Fruit fly (Drosophila melanogaster): Measurements from ENCODE around the gene Septin2.

Septin2 gene

dm6 chr3R:20567507-20568222, 20.5 kb downstream of the Septin2 start (continued):
- TF ChIP-seq CG10274 (GFP tag; optimal IDR thresholded peaks at IDR 0.05) (no peak), Scr (GFP tag; IDR thresholded peaks at IDR 0.05; ENCODE audit: partially characterized antibody) (no peak), CG7745 (tag; optimal IDR thresholded peaks at IDR 0.05) (no peak), Hr78 (GFP tag; optimal IDR thresholded peaks at IDR 0.05) (peak in 1 of 2 experiments; percentile 28), lbe (GFP tag; optimal IDR thresholded peaks at IDR 0.05) (no peak), oc (tag; optimal IDR thresholded peaks at IDR 0.05) (peak; percentile 4), ken (GFP tag; IDR thresholded peaks at IDR 0.05) (no peak), dysf (GFP tag; IDR thresholded peaks at IDR 0.05) (no peak), CG9215 (GFP tag; IDR thresholded peaks at IDR 0.05) (no peak), CG14050 (GFP tag; IDR thresholded peaks at IDR 0.05) (no peak), CG4707 (GFP tag; optimal IDR thresholded peaks at IDR 0.05) (no peak), luna (GFP tag; optimal IDR thresholded peaks at IDR 0.05) (no peak), CG8089 (GFP tag; optimal IDR thresholded peaks at IDR 0.05) (no peak), cad (GFP tag; optimal IDR thresholded peaks at IDR 0.05) (no peak), amos (GFP tag; IDR thresholded peaks at IDR 0.05; ENCODE audit: partially characterized antibody) (no peak), cg (GFP tag; optimal IDR thresholded peaks at IDR 0.05) (no peak), CG13624 (GFP tag; optimal IDR thresholded peaks at IDR 0.05) (no peak), Optix (GFP tag; IDR thresholded peaks at IDR 0.05) (no peak), Trl (optimal IDR thresholded peaks at IDR 0.05) (no peak), Trl (GFP tag; optimal IDR thresholded peaks at IDR 0.05) (no peak), sens (GFP tag) (peak; percentile 37), HLHmδ (GFP tag; optimal IDR thresholded peaks at IDR 0.05) (no peak), gem (tag; optimal IDR thresholded peaks at IDR 0.05) (no peak), CG7556 (GFP tag; optimal IDR thresholded peaks at IDR 0.05) (no peak), esg (GFP tag; conservative IDR thresholded peaks at IDR 0.05) (no peak), twi (tag; optimal IDR thresholded peaks at IDR 0.05) (peak; percentile 41), Blimp-1 (GFP tag; optimal IDR thresholded peaks at IDR 0.05) (peak; percentile 10), CG7987 (GFP tag; optimal IDR thresholded peaks at IDR 0.05) (no peak), D19B (GFP tag; optimal IDR thresholded peaks at IDR 0.05) (no peak), p53 (GFP tag; optimal IDR thresholded peaks at IDR 0.05) (no peak), CG15514 (GFP tag; optimal IDR thresholded peaks at IDR 0.05) (no peak), CG14860 (GFP tag; IDR thresholded peaks at IDR 0.05; ENCODE audit: partially characterized antibody) (no peak), CG15011 (GFP tag; optimal IDR thresholded peaks at IDR 0.05) (no peak), ftz-f1 (GFP tag; optimal IDR thresholded peaks at IDR 0.05) (no peak), ATbp (GFP tag; optimal IDR thresholded peaks at IDR 0.05) (no peak), CG15479 (GFP tag; optimal IDR thresholded peaks at IDR 0.05) (no peak), CG3847 (GFP tag; IDR thresholded peaks at IDR 0.05) (no peak), Dek (tag; optimal IDR thresholded peaks at IDR 0.05) (no peak), Ets65A (GFP tag) (peak; percentile 8), CG7372 (GFP tag; IDR thresholded peaks at IDR 0.05) (no peak), CG5180 (GFP tag; optimal IDR thresholded peaks at IDR 0.05) (no peak), CG13775 (GFP tag; optimal IDR thresholded peaks at IDR 0.05) (no peak), CG14667 (GFP tag; IDR thresholded peaks at IDR 0.05) (no peak), CG10462 (GFP tag; optimal IDR thresholded peaks at IDR 0.05) (no peak), CG8924 (tag; optimal IDR thresholded peaks at IDR 0.05) (no peak), caup (GFP tag; optimal IDR thresholded peaks at IDR 0.05; ENCODE audit: severe bottlenecking) (no peak), cato (GFP tag; optimal IDR thresholded peaks at IDR 0.05; ENCODE audit: borderline replicate concordance) (no peak), org-1 (GFP tag; optimal IDR thresholded peaks at IDR 0.05) (no peak), hb (GFP tag; IDR thresholded peaks at IDR 0.05; ENCODE audit: partially characterized antibody) (no peak), Gsc (GFP tag; IDR thresholded peaks at IDR 0.05) (no peak)
